Fruit fly (Drosophila melanogaster) whole organism, embryonic: Measurements from ENCODE around the gene CG1738.

ENCODE experiments used
- ATbp ChIP-seq: fragments of 200-800 bp; sonication (Bioruptor generic); optimal IDR thresholded peaks from 2 replicates; lab custom pipeline; 2017; ENCODE audit warnings: missing biosample characterization, mild to moderate bottlenecking, missing genetic modification characterization, missing genetic modification reagents
- Ada2b ChIP-seq: fragments of 200-800 bp; sonication (Bioruptor generic); IDR thresholded peaks from 2 replicates; pipeline ENCODE4 v1.3.6; 2022; ENCODE audit warnings: missing biosample characterization, missing genetic modification characterization
- Asciz ChIP-seq: fragments of 200-800 bp; sonication (Bioruptor generic); optimal IDR thresholded peaks from 2 replicates; lab custom pipeline; 2017; ENCODE audit warnings: missing biosample characterization, mild to moderate bottlenecking, missing genetic modification characterization, missing genetic modification reagents
- Atf3 ChIP-seq: fragments of 200-800 bp; sonication (Bioruptor generic); optimal IDR thresholded peaks from 3 replicates; lab custom pipeline; 2016; ENCODE audit warnings: missing biosample characterization, missing genetic modification characterization
- Blimp-1 ChIP-seq: fragments of 200-800 bp; sonication (Bioruptor generic); optimal IDR thresholded peaks from 3 replicates; lab custom pipeline; 2018; ENCODE audit warnings: missing biosample characterization, missing genetic modification characterization, mild to moderate bottlenecking, moderate library complexity, missing genetic modification reagents
- Bteb2 ChIP-seq: fragments of 200-800 bp; sonication (Bioruptor generic); optimal IDR thresholded peaks from 2 replicates; lab custom pipeline; 2016; ENCODE audit warnings: missing biosample characterization, missing genetic modification characterization
- CG10209 ChIP-seq: fragments of 200-800 bp; sonication (Bioruptor generic); optimal IDR thresholded peaks from 3 replicates; lab custom pipeline; 2017; ENCODE audit warnings: missing biosample characterization, mild to moderate bottlenecking, missing genetic modification characterization, missing genetic modification reagents
- CG11696 ChIP-seq: fragments of 200-800 bp; sonication (Bioruptor generic); IDR thresholded peaks from 2 replicates; pipeline ENCODE4 v1.3.6; 2022; ENCODE audit warnings: missing biosample characterization, missing genetic modification characterization
- CG12104 ChIP-seq: fragments of 200-800 bp; sonication (Bioruptor generic); optimal IDR thresholded peaks from 3 replicates; lab custom pipeline; 2016; ENCODE audit warnings: missing biosample characterization, missing genetic modification characterization
- CG12391 ChIP-seq: fragments of 200-800 bp; sonication (Bioruptor generic); optimal IDR thresholded peaks from 3 replicates; lab custom pipeline; 2018; ENCODE audit warnings: missing biosample characterization, mild to moderate bottlenecking, missing genetic modification characterization, moderate library complexity
- CG13624 ChIP-seq: fragments of 200-800 bp; sonication (Bioruptor generic); optimal IDR thresholded peaks from 2 replicates; lab custom pipeline; 2016; ENCODE audit warnings: missing biosample characterization, missing genetic modification characterization
- CG14050 ChIP-seq: fragments of 200-800 bp; sonication (Bioruptor generic); IDR thresholded peaks from 3 replicates; pipeline ENCODE4 v1.3.6; 2022; ENCODE audit warnings: missing biosample characterization, missing genetic modification characterization
- CG1602 ChIP-seq: fragments of 200-800 bp; sonication (Bioruptor generic); optimal IDR thresholded peaks from 3 replicates; lab custom pipeline; 2016; ENCODE audit warnings: missing biosample characterization, missing genetic modification characterization
- CG17328 ChIP-seq: fragments of 200-800 bp; sonication (Bioruptor generic); IDR thresholded peaks from 2 replicates; pipeline ENCODE4 v1.3.6; 2022; ENCODE audit warnings: missing biosample characterization, missing genetic modification characterization
- CG2199 ChIP-seq: fragments of 200-800 bp; sonication (Bioruptor generic); IDR thresholded peaks from 3 replicates; pipeline ENCODE4 v1.3.6; 2022; ENCODE audit warnings: missing biosample characterization, missing genetic modification characterization
- CG31388 ChIP-seq: fragments of 200-800 bp; sonication (Bioruptor generic); optimal IDR thresholded peaks from 2 replicates; lab custom pipeline; 2016; ENCODE audit warnings: missing biosample characterization, missing genetic modification characterization
- CG34376 ChIP-seq: fragments of 200-800 bp; sonication (Bioruptor generic); optimal IDR thresholded peaks from 2 replicates; lab custom pipeline; 2018; ENCODE audit warnings: missing biosample characterization, mild to moderate bottlenecking, missing genetic modification characterization
- CG34422 ChIP-seq: fragments of 200-800 bp; sonication (Bioruptor generic); IDR thresholded peaks from 3 replicates; pipeline ENCODE4 v1.3.6; 2022; ENCODE audit warnings: missing biosample characterization, missing genetic modification characterization
- CG4730 ChIP-seq: fragments of 200-800 bp; sonication (Bioruptor generic); IDR thresholded peaks from 2 replicates; pipeline ENCODE4 v1.3.6; 2022; ENCODE audit warnings: missing biosample characterization, missing genetic modification characterization
- CG5953 ChIP-seq: fragments of 200-800 bp; sonication (Bioruptor generic); IDR thresholded peaks from 2 replicates; pipeline ENCODE4 v1.3.6; 2022; ENCODE audit warnings: missing biosample characterization, missing genetic modification characterization
- CG6689 ChIP-seq: fragments of 200-800 bp; sonication (Bioruptor generic); IDR thresholded peaks from 2 replicates; pipeline ENCODE4 v1.3.6; 2022; ENCODE audit warnings: missing biosample characterization, missing genetic modification characterization
- CG7786 ChIP-seq: fragments of 200-800 bp; sonication (Bioruptor generic); optimal IDR thresholded peaks from 2 replicates; lab custom pipeline; 2016; ENCODE audit warnings: missing biosample characterization, missing genetic modification characterization
- CG8388 ChIP-seq: fragments of 200-800 bp; sonication (Bioruptor generic); optimal IDR thresholded peaks from 2 replicates; lab custom pipeline; 2019; ENCODE audit warnings: missing biosample characterization, mild to moderate bottlenecking, missing genetic modification characterization, moderate library complexity
- CTCF ChIP-seq: fragments of 200-800 bp; sonication (Bioruptor generic); optimal IDR thresholded peaks from 2 replicates; lab custom pipeline; 2017; ENCODE audit warnings: missing biosample characterization, mild to moderate bottlenecking, missing genetic modification characterization, moderate library complexity
- E2f1 ChIP-seq: fragments of 200-800 bp; sonication (Bioruptor generic); IDR thresholded peaks from 2 replicates; pipeline ENCODE4 v1.3.6; 2022; ENCODE audit warnings: missing biosample characterization, missing genetic modification characterization
- E2f2 ChIP-seq: fragments of 200-800 bp; sonication (Bioruptor generic); IDR thresholded peaks from 2 replicates; pipeline ENCODE4 v1.3.6; 2022; ENCODE audit warnings: missing biosample characterization, missing genetic modification characterization
- Fer3 ChIP-seq: fragments of 200-800 bp; sonication (Bioruptor generic); optimal IDR thresholded peaks from 2 replicates; lab custom pipeline; 2018; ENCODE audit warnings: missing biosample characterization, mild to moderate bottlenecking, missing genetic modification characterization, moderate library complexity
- Meics ChIP-seq: fragments of 200-800 bp; sonication (Bioruptor generic); optimal IDR thresholded peaks from 2 replicates; lab custom pipeline; 2017; ENCODE audit warnings: missing biosample characterization, mild to moderate bottlenecking, missing genetic modification characterization
- Mrtf ChIP-seq: fragments of 200-800 bp; sonication (Bioruptor generic); IDR thresholded peaks from 3 replicates; pipeline ENCODE4 v1.3.6; 2022; ENCODE audit warnings: missing biosample characterization, missing genetic modification characterization
- NC2β ChIP-seq: fragments of 200-800 bp; sonication (Bioruptor generic); optimal IDR thresholded peaks from 2 replicates; lab custom pipeline; 2016; ENCODE audit warnings: missing biosample characterization, missing genetic modification characterization
- Poxn ChIP-seq: fragments of 200-800 bp; sonication (Bioruptor generic); IDR thresholded peaks from 2 replicates; pipeline ENCODE4 v1.3.6; 2022; ENCODE audit warnings: missing biosample characterization, missing genetic modification characterization
- Ptx1 ChIP-seq: fragments of 200-800 bp; sonication (Bioruptor generic); IDR thresholded peaks from 2 replicates; pipeline ENCODE4 v1.3.6; 2022; ENCODE audit warnings: missing biosample characterization, missing genetic modification characterization
- Side ChIP-seq: fragments of 200-800 bp; sonication (Bioruptor generic); optimal IDR thresholded peaks from 2 replicates; lab custom pipeline; 2016; ENCODE audit warnings: missing biosample characterization, missing genetic modification characterization
- Xrp1 ChIP-seq: fragments of 200-800 bp; sonication (Bioruptor generic); IDR thresholded peaks from 2 replicates; pipeline ENCODE4 v1.3.6; 2022; ENCODE audit warnings: missing biosample characterization, missing genetic modification characterization
- al ChIP-seq: fragments of 200-800 bp; sonication (Bioruptor generic); IDR thresholded peaks from 2 replicates; pipeline ENCODE4 v1.3.6; 2022; ENCODE audit warnings: missing biosample characterization, missing genetic modification characterization
- bab2 ChIP-seq: fragments of 200-800 bp; sonication (Bioruptor generic); optimal IDR thresholded peaks from 2 replicates; lab custom pipeline; 2016; ENCODE audit warnings: missing biosample characterization, missing genetic modification characterization
- br ChIP-seq: fragments of >200 bp; optimal IDR thresholded peaks from 2 replicates; lab custom pipeline; 2017
- ci ChIP-seq: fragments of 200-800 bp; sonication (Bioruptor generic); IDR thresholded peaks from 3 replicates; pipeline ENCODE4 v1.3.6; 2022; ENCODE audit warnings: missing biosample characterization, missing genetic modification characterization
- da ChIP-seq: fragments of 200-800 bp; sonication (Bioruptor generic); optimal IDR thresholded peaks from 2 replicates; lab custom pipeline; 2016; ENCODE audit warnings: missing biosample characterization, missing genetic modification characterization
- dysf ChIP-seq: fragments of 200-800 bp; sonication (Bioruptor generic); IDR thresholded peaks from 3 replicates; pipeline ENCODE4 v1.3.6; 2022; ENCODE audit warnings: missing biosample characterization, missing genetic modification characterization
- gfzf ChIP-seq: fragments of 200-800 bp; sonication (Bioruptor generic); optimal IDR thresholded peaks from 2 replicates; lab custom pipeline; 2016; ENCODE audit warnings: missing biosample characterization, mild to moderate bottlenecking, missing genetic modification characterization, moderate library complexity
- jing ChIP-seq: fragments of 200-800 bp; sonication (Bioruptor generic); optimal IDR thresholded peaks from 2 replicates; lab custom pipeline; 2018; ENCODE audit warnings: missing biosample characterization, mild to moderate bottlenecking, missing genetic modification characterization
- luna ChIP-seq: fragments of 200-800 bp; sonication (Bioruptor generic); optimal IDR thresholded peaks from 2 replicates; lab custom pipeline; 2016; ENCODE audit warnings: missing biosample characterization, missing genetic modification characterization
- nerfin-1 ChIP-seq: fragments of 200-800 bp; sonication (Bioruptor generic); optimal IDR thresholded peaks from 3 replicates; lab custom pipeline; 2019; ENCODE audit warnings: missing biosample characterization, mild to moderate bottlenecking, missing genetic modification characterization, moderate library complexity
- org-1 ChIP-seq: fragments of 200-800 bp; sonication (Bioruptor generic); optimal IDR thresholded peaks from 2 replicates; lab custom pipeline; 2017; ENCODE audit warnings: missing biosample characterization, missing genetic modification characterization
- phol ChIP-seq: fragments of 200-800 bp; sonication (Bioruptor generic); optimal IDR thresholded peaks from 3 replicates; lab custom pipeline; 2018; ENCODE audit warnings: missing biosample characterization, mild to moderate bottlenecking, missing genetic modification characterization, moderate library complexity
- pnt ChIP-seq: fragments of 200-800 bp; sonication (Bioruptor generic); optimal IDR thresholded peaks from 3 replicates; lab custom pipeline; 2016; ENCODE audit warnings: missing biosample characterization, missing genetic modification characterization
- sc ChIP-seq, 3 experiments: fragments of >200 bp in 2 of 3; fragments of 200-800 bp in 1 of 3; sonication (Bioruptor generic) in 1 of 3; optimal IDR thresholded peaks; 2 replicates in 2 of 3; 3 replicates in 1 of 3; lab custom pipeline; 2017; ENCODE audit warnings: mild to moderate bottlenecking in 1 of 3, missing biosample characterization in 1 of 3, missing genetic modification characterization in 1 of 3, missing genetic modification reagents in 1 of 3
- so ChIP-seq: fragments of 200-800 bp; sonication (Bioruptor generic); IDR thresholded peaks from 3 replicates; pipeline ENCODE4 v1.3.6; 2022; ENCODE audit warnings: missing biosample characterization, missing genetic modification characterization
- sug ChIP-seq: fragments of 200-800 bp; optimal IDR thresholded peaks from 2 replicates; lab custom pipeline; 2019; ENCODE audit warnings: missing biosample characterization, mild to moderate bottlenecking, missing genetic modification characterization, moderate library complexity
- tio ChIP-seq: fragments of 200-800 bp; sonication (Bioruptor generic); optimal IDR thresholded peaks from 2 replicates; lab custom pipeline; 2017; ENCODE audit warnings: missing biosample characterization, missing genetic modification characterization, inconsistent platforms
- wdn ChIP-seq: fragments of 200-800 bp; sonication (Bioruptor generic); IDR thresholded peaks from 2 replicates; pipeline ENCODE4 v1.3.6; 2022; ENCODE audit warnings: missing biosample characterization, missing genetic modification characterization

The CG1738 gene

DNA sequence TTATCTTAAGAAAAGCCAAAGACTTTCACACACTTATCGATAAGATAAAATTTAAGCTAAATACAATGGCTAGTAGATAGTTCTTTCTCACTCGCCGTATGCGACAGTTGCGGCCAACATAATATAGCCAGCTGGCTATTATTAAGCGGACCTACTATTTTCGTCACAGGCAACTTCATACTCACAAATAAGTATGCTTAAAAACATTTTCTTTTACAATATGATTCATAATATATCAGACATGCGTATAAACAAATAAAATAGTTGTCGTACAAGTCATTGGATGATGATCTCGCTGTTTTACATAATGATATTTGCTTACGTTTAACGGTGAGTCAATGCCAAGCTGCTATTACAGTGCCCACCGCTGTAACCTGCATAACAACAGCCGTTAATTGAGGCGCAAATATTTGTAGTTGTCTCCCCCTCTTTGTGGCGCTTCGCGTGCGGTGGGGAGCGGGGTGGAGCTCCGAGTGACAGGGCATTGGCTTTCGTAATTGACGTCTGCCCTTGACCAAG is 22.6 kb upstream of the CG1738 start (continued):
- TF ChIP-seq pnt (GFP tag; lab: Kevin White, UChicago) (peak; percentile 35), Meics (GFP tag; lab: Kevin White, UChicago) (peak; percentile 71), Ada2b (GFP tag; lab: Robert Waterston, UW) (peak; percentile 31; the same call in 1 of the 2 replicates), so (GFP tag; lab: Robert Waterston, UW) (peak; percentile 58; the same call in 1 of the 3 replicates), nerfin-1 (tag; lab: Kevin White, UChicago) (peak; percentile 52), CG17328 (GFP tag; lab: Robert Waterston, UW) (peak; percentile 47), CG1602 (GFP tag; lab: Kevin White, UChicago) (peak; percentile 29), da (GFP tag; lab: Kevin White, UChicago) (peak; percentile 5), CG14050 (GFP tag; lab: Robert Waterston, UW) (peak; percentile 40; the same call in 1 of the 3 replicates), gfzf (GFP tag; lab: Kevin White, UChicago) (no peak), sc (optimal IDR thresholded peaks at IDR 0.05; lab: Kevin White, UChicago) (no peak), sc (GFP tag; optimal IDR thresholded peaks at IDR 0.05; lab: Kevin White, UChicago) (peak; percentile 34), CG4730 (GFP tag; lab: Robert Waterston, UW) (no peak), Xrp1 (GFP tag; lab: Robert Waterston, UW) (peak; percentile 74), E2f2 (GFP tag; lab: Robert Waterston, UW) (peak; percentile 34; the same call in 1 of the 2 replicates), Atf3 (no peak), luna (GFP tag; lab: Kevin White, UChicago) (no peak), CG12391 (peak; percentile 63), Poxn (GFP tag; lab: Robert Waterston, UW) (no peak), CG6689 (GFP tag; lab: Robert Waterston, UW) (peak; percentile 46), CG34376 (GFP tag; lab: Kevin White, UChicago) (peak; percentile 54), Side (peak; percentile 33), CG11696 (peak; percentile 89), CG10209 (GFP tag; lab: Kevin White, UChicago) (peak; percentile 68), Ptx1 (peak; percentile 77), phol (tag; lab: Kevin White, UChicago) (peak; percentile 74), Blimp-1 (GFP tag; lab: Kevin White, UChicago) (peak; percentile 78), sug (tag; lab: Kevin White, UChicago) (peak; percentile 62), Bteb2 (GFP tag; lab: Kevin White, UChicago) (peak; percentile 56), Fer3 (tag; lab: Kevin White, UChicago) (peak; percentile 62), tio (GFP tag; lab: Kevin White, UChicago) (peak; percentile 66), CG12104 (peak; percentile 55), CG2199 (GFP tag; lab: Robert Waterston, UW) (no peak), ATbp (GFP tag; lab: Kevin White, UChicago) (peak; percentile 75), CG31388 (GFP tag; lab: Kevin White, UChicago) (no peak), CG5953 (GFP tag; lab: Robert Waterston, UW) (no peak), jing (GFP tag; lab: Kevin White, UChicago) (peak; percentile 65), ci (GFP tag; lab: Robert Waterston, UW) (peak; percentile 69; the same call in 2 of the 3 replicates), dysf (GFP tag; lab: Robert Waterston, UW) (peak; percentile 77), wdn (GFP tag; lab: Robert Waterston, UW) (no peak), br (no peak), Mrtf (peak; percentile 48; the same call in 1 of the 3 replicates), CG8388 (GFP tag; lab: Kevin White, UChicago) (peak; percentile 70), NC2β (GFP tag; lab: Kevin White, UChicago) (peak; percentile 43), CG7786 (GFP tag; lab: Kevin White, UChicago) (peak; percentile 52), Asciz (GFP tag; lab: Kevin White, UChicago) (peak; percentile 71), bab2 (peak; percentile 57), al (GFP tag; lab: Robert Waterston, UW) (peak; percentile 48), E2f1 (GFP tag; lab: Robert Waterston, UW) (peak; percentile 54), CG34422 (GFP tag; lab: Robert Waterston, UW) (peak; percentile 62), CG13624 (GFP tag; lab: Kevin White, UChicago) (peak; percentile 73), org-1 (GFP tag; lab: Kevin White, UChicago) (peak; percentile 67), CTCF (GFP tag; lab: Kevin White, UChicago) (peak; percentile 8)
